Fruit fly (Drosophila melanogaster) Kc167 (cell line): ENCODE data around the gene Mkp.

Experiments
- Myc ChIP-seq: fragments of >200 bp; optimal IDR thresholded peaks from 2 replicates; lab custom pipeline; 2017; ENCODE audit warnings: missing external identifiers
- Sin3A ChIP-seq: fragments of >200 bp; optimal IDR thresholded peaks from 2 replicates; lab custom pipeline; 2018; ENCODE audit warnings: missing external identifiers
- h ChIP-seq: fragments of >200 bp; optimal IDR thresholded peaks from 3 replicates; lab custom pipeline; 2018; ENCODE audit warnings: missing external identifiers
- insv ChIP-seq: fragments of >200 bp; optimal IDR thresholded peaks from 3 replicates; lab custom pipeline; 2018; ENCODE audit warnings: missing external identifiers
- psq ChIP-seq: fragments of >200 bp; optimal IDR thresholded peaks from 2 replicates; lab custom pipeline; 2017; ENCODE audit warnings: missing external identifiers
- ttk ChIP-seq: sonication (Bioruptor generic); optimal IDR thresholded peaks from 2 replicates; lab custom pipeline; 2017; ENCODE audit warnings: missing external identifiers

- TF ChIP-seq ttk (lab: Kevin White, UChicago) (no peak), insv (lab: Kevin White, UChicago) (no peak), Myc (lab: Kevin White, UChicago) (no peak), Sin3A (no peak), h (lab: Kevin White, UChicago) (no peak), psq (no peak)
Observed at dm6 chr3L:233251-233650, 48.9 kb upstream of the Mkp start, which contains the start of gene CG34453.
